Worm (Caenorhabditis elegans) whole organism, early embryonic: ENCODE results near the gene dct-11.

Experiments
- B0310.2 ChIP-seq: sonication (generic microtip); optimal IDR thresholded peaks from 2 replicates; lab custom pipeline; 2016; ENCODE audit warnings: mild to moderate bottlenecking, missing genetic modification characterization, missing compliant biosample characterization
- F13C5.2 ChIP-seq: sonication (generic microtip); optimal IDR thresholded peaks from 2 replicates; lab custom pipeline; 2017; ENCODE audit warnings: mild to moderate bottlenecking, missing genetic modification characterization, inconsistent platforms, missing compliant biosample characterization
- aly-1 ChIP-seq: sonication (generic microtip); optimal IDR thresholded peaks from 2 replicates; lab custom pipeline; 2016; ENCODE audit warnings: missing genetic modification characterization, missing compliant biosample characterization
- ama-1 ChIP-seq: fragments of 150-350 bp; optimal IDR thresholded peaks from 2 replicates; lab custom pipeline; 2014
- ceh-13 ChIP-seq: fragments of 200-800 bp; sonication (Bioruptor generic); optimal IDR thresholded peaks from 2 replicates; lab custom pipeline; 2018; ENCODE audit warnings: mild to moderate bottlenecking, missing genetic modification characterization, missing compliant biosample characterization
- ceh-36 ChIP-seq: sonication (generic microtip); optimal IDR thresholded peaks from 2 replicates; lab custom pipeline; 2016; ENCODE audit warnings: missing genetic modification characterization, inconsistent platforms, missing compliant biosample characterization
- ets-7 ChIP-seq: sonication (generic microtip); optimal IDR thresholded peaks from 2 replicates; lab custom pipeline; 2016; ENCODE audit warnings: missing genotype, missing genetic modification characterization, missing compliant biosample characterization
- flt-1 ChIP-seq: fragments of 200-800 bp; sonication (Bioruptor generic); IDR thresholded peaks from 2 replicates; pipeline ENCODE4 v1.3.6; 2022; ENCODE audit warnings: missing genetic modification characterization, missing compliant biosample characterization
- hmbx-1 ChIP-seq: sonication (generic microtip); optimal IDR thresholded peaks from 2 replicates; lab custom pipeline; 2016; ENCODE audit warnings: mild to moderate bottlenecking, missing genetic modification characterization, missing compliant biosample characterization
- hmg-4 ChIP-seq: fragments of 200-800 bp; sonication (Bioruptor generic); optimal IDR thresholded peaks from 2 replicates; lab custom pipeline; 2018; ENCODE audit warnings: mild to moderate bottlenecking, missing genetic modification characterization, missing compliant biosample characterization
- hnd-1 ChIP-seq: sonication (generic microtip); optimal IDR thresholded peaks from 2 replicates; lab custom pipeline; 2016; ENCODE audit warnings: missing genetic modification characterization, missing compliant biosample characterization
- pes-1 ChIP-seq: fragments of 200-800 bp; sonication (Bioruptor generic); IDR thresholded peaks from 2 replicates; pipeline ENCODE4 v1.3.6; 2022; ENCODE audit warnings: missing genetic modification reagents, missing genetic modification characterization, missing compliant biosample characterization
- scrt-1 ChIP-seq: fragments of 200-800 bp; sonication (Bioruptor generic); IDR thresholded peaks from 2 replicates; pipeline ENCODE4 v1.3.6; 2022; ENCODE audit warnings: missing genetic modification characterization, missing compliant biosample characterization
- sea-1 ChIP-seq: fragments of 200-800 bp; sonication (Bioruptor generic); conservative IDR thresholded peaks from 2 replicates; pipeline ENCODE4 v1.3.6; 2022; ENCODE audit warnings: missing genetic modification characterization, missing compliant biosample characterization
- tbx-11 ChIP-seq: fragments of 200-800 bp; sonication (Bioruptor generic); IDR thresholded peaks from 2 replicates; pipeline ENCODE4 v1.3.6; 2022; ENCODE audit warnings: missing genetic modification characterization, missing compliant biosample characterization
- tbx-37 ChIP-seq: fragments of 200-800 bp; sonication (Bioruptor generic); conservative IDR thresholded peaks from 2 replicates; pipeline ENCODE4 v1.3.6; 2022; ENCODE audit warnings: missing genetic modification reagents, missing genetic modification characterization, missing compliant biosample characterization
- tra-4 ChIP-seq: sonication (generic microtip); optimal IDR thresholded peaks from 2 replicates; lab custom pipeline; 2017; ENCODE audit warnings: missing genetic modification characterization, missing compliant biosample characterization

The dct-11 gene

ce11 chrX:5847268-5847667 lies 7.7 kb upstream of the dct-11 start:
- TF ChIP-seq B0310.2 (tag; lab: Kevin White, UChicago), result no peak
- TF ChIP-seq hnd-1, result no peak
- no peak for TF ChIP-seq aly-1 (tag; lab: Kevin White, UChicago)
- no peak for TF ChIP-seq ceh-36
- no peak for TF ChIP-seq hmg-4 (GFP tag; lab: Kevin White, UChicago)
- no peak for TF ChIP-seq pes-1 (GFP tag; lab: Robert Waterston, UW)
- TF ChIP-seq tbx-11 (GFP tag; lab: Robert Waterston, UW), result no peak
- no peak for TF ChIP-seq sea-1
- no peak for TF ChIP-seq ceh-13
- TF ChIP-seq F13C5.2 (tag; lab: Kevin White, UChicago), result no peak
- TF ChIP-seq hmbx-1 (tag; lab: Kevin White, UChicago), result no peak
- no peak for TF ChIP-seq tbx-37
- TF ChIP-seq flt-1 (GFP tag; lab: Robert Waterston, UW), result no peak

- TF ChIP-seq F13C5.2 (tag; lab: Kevin White, UChicago), result peak; percentile 89
- peak; percentile 60; the same call in 1 of the 2 replicates for TF ChIP-seq scrt-1 (GFP tag; lab: Robert Waterston, UW)
- TF ChIP-seq B0310.2 (tag; lab: Kevin White, UChicago), result peak; percentile 24
- no peak for TF ChIP-seq pes-1 (GFP tag; lab: Robert Waterston, UW)
- TF ChIP-seq hmg-4 (GFP tag; lab: Kevin White, UChicago), result peak; percentile 84
- peak; percentile 58 for TF ChIP-seq flt-1 (GFP tag; lab: Robert Waterston, UW)
- TF ChIP-seq aly-1 (tag; lab: Kevin White, UChicago), result peak; percentile 34
- TF ChIP-seq hmbx-1 (tag; lab: Kevin White, UChicago), result no peak
Observed at ce11 chrX:5841060-5841642, 1.6 kb upstream of the dct-11 start, which contains the start of gene puf-9. puf-9 (plus strand) TSS chrX:5841592.

ce11 chrX:5839143-5839542 lies 435 bp downstream of the dct-11 start:
- TF ChIP-seq hmg-4 (GFP tag; lab: Kevin White, UChicago) (no peak), tbx-37 (no peak), pes-1 (GFP tag; lab: Robert Waterston, UW) (no peak), F13C5.2 (tag; lab: Kevin White, UChicago) (no peak), B0310.2 (tag; lab: Kevin White, UChicago) (no peak), flt-1 (GFP tag; lab: Robert Waterston, UW) (no peak), ceh-13 (no peak), tra-4 (no peak), aly-1 (tag; lab: Kevin White, UChicago) (no peak), hnd-1 (no peak), hmbx-1 (tag; lab: Kevin White, UChicago) (no peak), scrt-1 (GFP tag; lab: Robert Waterston, UW) (no peak), ets-7 (no peak), sea-1 (no peak), tbx-11 (GFP tag; lab: Robert Waterston, UW) (no peak)

DNA sequence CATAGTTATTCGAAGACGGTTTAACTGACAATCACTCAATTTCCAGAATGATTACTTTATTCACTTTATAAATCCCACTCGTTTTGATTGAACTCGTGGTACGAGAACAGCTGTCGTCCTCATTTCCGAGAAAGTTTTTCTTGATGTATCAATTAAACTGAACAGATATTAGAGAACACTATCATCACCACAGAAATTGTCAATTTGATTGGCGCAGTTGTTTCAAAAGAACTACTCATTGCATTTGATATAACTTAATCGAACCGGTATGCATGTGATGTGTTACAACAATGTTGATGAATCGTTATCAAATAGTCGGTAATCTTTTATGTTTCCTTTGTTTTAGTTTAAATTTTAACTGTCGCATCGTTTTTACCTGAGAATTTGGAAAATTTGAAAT lies 2.5 kb downstream of the dct-11 start:
- TF ChIP-seq F13C5.2 (tag; lab: Kevin White, UChicago) (no peak), hmbx-1 (tag; lab: Kevin White, UChicago) (no peak), ets-7 (no peak), tra-4 (no peak), sea-1 (no peak), ama-1 (lab: Kevin White, UChicago) (no peak), flt-1 (GFP tag; lab: Robert Waterston, UW) (no peak), scrt-1 (GFP tag; lab: Robert Waterston, UW) (no peak), tbx-37 (no peak), tbx-11 (GFP tag; lab: Robert Waterston, UW) (no peak), ceh-13 (no peak), ceh-36 (no peak), hnd-1 (no peak), pes-1 (GFP tag; lab: Robert Waterston, UW) (no peak), aly-1 (tag; lab: Kevin White, UChicago) (no peak), hmg-4 (GFP tag; lab: Kevin White, UChicago) (no peak), B0310.2 (tag; lab: Kevin White, UChicago) (no peak)

DNA sequence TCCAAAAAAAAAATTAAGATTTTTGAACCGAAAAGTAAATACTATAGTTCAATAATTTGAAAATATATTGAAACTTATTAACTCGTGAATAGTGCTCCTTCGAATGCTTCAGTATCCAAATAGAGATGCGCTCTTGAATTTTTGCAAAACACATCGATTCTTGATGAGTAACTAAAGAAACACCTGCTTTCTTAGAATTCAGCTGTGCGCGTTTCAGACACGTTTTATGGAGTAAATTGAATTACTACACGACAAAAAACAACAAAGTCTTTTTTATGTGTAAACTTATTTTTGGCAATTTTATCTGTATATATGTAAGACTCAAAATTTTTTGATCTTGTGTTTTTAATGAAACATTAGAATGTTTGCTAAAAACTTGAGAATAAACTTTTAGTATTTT lies 3.1 kb downstream of the dct-11 start:
- TF ChIP-seq hmbx-1 (tag; lab: Kevin White, UChicago) (no peak), hmg-4 (GFP tag; lab: Kevin White, UChicago) (no peak), B0310.2 (tag; lab: Kevin White, UChicago) (no peak), aly-1 (tag; lab: Kevin White, UChicago) (no peak), sea-1 (no peak), pes-1 (GFP tag; lab: Robert Waterston, UW) (no peak), ama-1 (lab: Kevin White, UChicago) (no peak), F13C5.2 (tag; lab: Kevin White, UChicago) (no peak), tra-4 (no peak), scrt-1 (GFP tag; lab: Robert Waterston, UW) (no peak), tbx-11 (GFP tag; lab: Robert Waterston, UW) (no peak), tbx-37 (no peak), flt-1 (GFP tag; lab: Robert Waterston, UW) (no peak), ets-7 (no peak)

- TF ChIP-seq aly-1 (tag; lab: Kevin White, UChicago) (no peak), F13C5.2 (tag; lab: Kevin White, UChicago) (no peak), B0310.2 (tag; lab: Kevin White, UChicago) (no peak), ceh-13 (no peak), ama-1 (lab: Kevin White, UChicago) (no peak), tbx-37 (no peak), hmbx-1 (tag; lab: Kevin White, UChicago) (no peak), hnd-1 (no peak), scrt-1 (GFP tag; lab: Robert Waterston, UW) (no peak), hmg-4 (GFP tag; lab: Kevin White, UChicago) (no peak), pes-1 (GFP tag; lab: Robert Waterston, UW) (no peak), flt-1 (GFP tag; lab: Robert Waterston, UW) (no peak), tbx-11 (GFP tag; lab: Robert Waterston, UW) (no peak), sea-1 (no peak), ets-7 (no peak), ceh-36 (no peak), tra-4 (no peak)
Observed at ce11 chrX:5834581-5835481, 4.7 kb downstream of the dct-11 start, which contains the start of gene F13D11.4. F13D11.4 (minus strand) TSS chrX:5834805.
